Fruit fly (Drosophila melanogaster) whole organism, embryonic: ENCODE data around the gene CG5515.

Experiments
- Antp ChIP-seq: fragments of 200-800 bp; sonication (Bioruptor generic); optimal IDR thresholded peaks from 3 replicates; lab custom pipeline; 2016; ENCODE audit warnings: missing biosample characterization, missing genetic modification characterization
- BEAF-32 ChIP-seq: fragments of 200-800 bp; sonication (Bioruptor generic); optimal IDR thresholded peaks from 3 replicates; lab custom pipeline; 2017; ENCODE audit warnings: missing biosample characterization, missing genetic modification characterization, mild to moderate bottlenecking, moderate library complexity, missing genetic modification reagents
- CG10462 ChIP-seq: fragments of 200-800 bp; sonication (Bioruptor generic); optimal IDR thresholded peaks from 2 replicates; lab custom pipeline; 2016; ENCODE audit warnings: missing biosample characterization, missing genetic modification characterization
- CG11247 ChIP-seq: fragments of 200-800 bp; sonication (Bioruptor generic); IDR thresholded peaks from 2 replicates; pipeline ENCODE4 v1.3.6; 2022; ENCODE audit warnings: missing biosample characterization, missing genetic modification characterization
- CG1233 ChIP-seq: fragments of 200-800 bp; sonication (Bioruptor generic); optimal IDR thresholded peaks from 4 replicates; lab custom pipeline; 2018; ENCODE audit warnings: missing biosample characterization, mild to moderate bottlenecking, missing genetic modification characterization
- CG16813 ChIP-seq: fragments of 200-800 bp; sonication (Bioruptor generic); IDR thresholded peaks from 3 replicates; pipeline ENCODE4 v1.3.6; 2022; ENCODE audit warnings: missing biosample characterization, missing genetic modification characterization; ENCODE audit not compliant: partially characterized antibody
- CG30020 ChIP-seq: fragments of 200-800 bp; optimal IDR thresholded peaks from 2 replicates; lab custom pipeline; 2019; ENCODE audit warnings: missing biosample characterization, mild to moderate bottlenecking, missing genetic modification characterization, moderate library complexity
- CG31441 ChIP-seq: fragments of 200-800 bp; sonication (Bioruptor generic); IDR thresholded peaks from 2 replicates; pipeline ENCODE4 v1.3.6; 2022; ENCODE audit warnings: missing biosample characterization, missing genetic modification characterization
- CG4617 ChIP-seq: fragments of 200-800 bp; sonication (Bioruptor generic); optimal IDR thresholded peaks from 3 replicates; lab custom pipeline; 2016; ENCODE audit warnings: missing biosample characterization, missing genetic modification characterization, borderline replicate concordance
- CG4730 ChIP-seq: fragments of 200-800 bp; sonication (Bioruptor generic); IDR thresholded peaks from 2 replicates; pipeline ENCODE4 v1.3.6; 2022; ENCODE audit warnings: missing biosample characterization, missing genetic modification characterization
- CG5245 ChIP-seq: fragments of 200-800 bp; sonication (Bioruptor generic); optimal IDR thresholded peaks from 3 replicates; lab custom pipeline; 2016; ENCODE audit warnings: missing biosample characterization, missing genetic modification characterization
- CG7556 ChIP-seq: fragments of 200-800 bp; sonication (Bioruptor generic); optimal IDR thresholded peaks from 2 replicates; lab custom pipeline; 2017; ENCODE audit warnings: missing biosample characterization, mild to moderate bottlenecking, missing genetic modification characterization
- CG8290 ChIP-seq, 3 experiments: fragments of 200-800 bp; sonication (Bioruptor generic); optimal IDR thresholded peaks; 2 replicates each; lab custom pipeline; 2016 to 2019; ENCODE audit warnings: missing biosample characterization in 3 of 3, missing genetic modification characterization in 3 of 3, mild to moderate bottlenecking in 2 of 3, moderate library complexity in 1 of 3
- CG8924 ChIP-seq: fragments of 200-800 bp; optimal IDR thresholded peaks from 3 replicates; lab custom pipeline; 2019; ENCODE audit warnings: missing biosample characterization, mild to moderate bottlenecking, missing genetic modification characterization, moderate library complexity
- CHES-1-like ChIP-seq: fragments of 200-800 bp; sonication (Bioruptor generic); optimal IDR thresholded peaks from 2 replicates; lab custom pipeline; 2016; ENCODE audit warnings: missing biosample characterization, missing genetic modification characterization
- Camta ChIP-seq: fragments of 200-800 bp; sonication (Bioruptor generic); optimal IDR thresholded peaks from 2 replicates; lab custom pipeline; 2016; ENCODE audit warnings: missing biosample characterization, missing genetic modification characterization
- Dad ChIP-seq: fragments of 200-800 bp; sonication (Bioruptor generic); optimal IDR thresholded peaks from 3 replicates; lab custom pipeline; 2016; ENCODE audit warnings: missing biosample characterization, missing genetic modification characterization
- E2f2 ChIP-seq: fragments of 200-800 bp; sonication (Bioruptor generic); IDR thresholded peaks from 2 replicates; pipeline ENCODE4 v1.3.6; 2022; ENCODE audit warnings: missing biosample characterization, missing genetic modification characterization
- GATAe ChIP-seq: fragments of 200-800 bp; sonication (Bioruptor generic); conservative IDR thresholded peaks from 2 replicates; pipeline ENCODE4 v1.3.6; 2022; ENCODE audit warnings: missing biosample characterization, missing genetic modification characterization
- Gsc ChIP-seq: fragments of 200-800 bp; sonication (Bioruptor generic); IDR thresholded peaks from 2 replicates; pipeline ENCODE4 v1.3.6; 2022; ENCODE audit warnings: missing biosample characterization, missing genetic modification characterization
- Hmr ChIP-seq: fragments of 200-800 bp; sonication (Bioruptor generic); optimal IDR thresholded peaks from 3 replicates; lab custom pipeline; 2017; ENCODE audit warnings: mild to moderate bottlenecking, missing biosample characterization, missing genetic modification reagents, missing genetic modification characterization
- Hmx ChIP-seq: fragments of 200-800 bp; sonication (Bioruptor generic); optimal IDR thresholded peaks from 2 replicates; lab custom pipeline; 2016; ENCODE audit warnings: missing biosample characterization, missing genetic modification characterization
- Mrtf ChIP-seq: fragments of 200-800 bp; sonication (Bioruptor generic); IDR thresholded peaks from 3 replicates; pipeline ENCODE4 v1.3.6; 2022; ENCODE audit warnings: missing biosample characterization, missing genetic modification characterization
- Oaz ChIP-seq: fragments of 200-800 bp; sonication (Bioruptor generic); IDR thresholded peaks from 2 replicates; pipeline ENCODE4 v1.3.6; 2022; ENCODE audit warnings: missing biosample characterization, missing genetic modification characterization
- Ravus ChIP-seq: fragments of 200-800 bp; sonication (Bioruptor generic); IDR thresholded peaks from 2 replicates; pipeline ENCODE4 v1.3.6; 2022; ENCODE audit warnings: missing biosample characterization, missing genetic modification characterization
- Sin3A ChIP-seq: fragments of >200 bp; optimal IDR thresholded peaks from 2 replicates; lab custom pipeline; 2018
- Six4 ChIP-seq: fragments of 200-800 bp; sonication (Bioruptor generic); optimal IDR thresholded peaks from 2 replicates; lab custom pipeline; 2016; ENCODE audit warnings: missing biosample characterization, missing genetic modification characterization
- Sry-δ ChIP-seq: fragments of 200-800 bp; sonication (Bioruptor generic); optimal IDR thresholded peaks from 2 replicates; lab custom pipeline; 2016; ENCODE audit warnings: missing biosample characterization, missing genetic modification characterization
- Trl ChIP-seq, 3 experiments: fragments of >200 bp in 2 of 3; fragments of 200-800 bp in 1 of 3; sonication (Bioruptor generic) in 1 of 3; optimal IDR thresholded peaks; 2 replicates in 1 of 3; 3 replicates in 2 of 3; lab custom pipeline; 2016 to 2017; ENCODE audit warnings: missing biosample characterization in 1 of 3, missing genetic modification characterization in 1 of 3
- btn ChIP-seq: fragments of 200-800 bp; sonication (Bioruptor generic); optimal IDR thresholded peaks from 2 replicates; lab custom pipeline; 2016; ENCODE audit warnings: missing biosample characterization, missing genetic modification characterization
- cato ChIP-seq: fragments of 200-800 bp; sonication (Bioruptor generic); optimal IDR thresholded peaks from 2 replicates; lab custom pipeline; 2016; ENCODE audit warnings: missing biosample characterization, missing genetic modification characterization, borderline replicate concordance
- dmrt99B ChIP-seq: fragments of 200-800 bp; sonication (Bioruptor generic); optimal IDR thresholded peaks from 2 replicates; lab custom pipeline; 2018; ENCODE audit warnings: missing biosample characterization, mild to moderate bottlenecking, missing genetic modification characterization, moderate library complexity
- eyg ChIP-seq: fragments of 200-800 bp; sonication (Bioruptor generic); optimal IDR thresholded peaks from 3 replicates; lab custom pipeline; 2016; ENCODE audit warnings: missing biosample characterization, missing genetic modification characterization
- ftz-f1 ChIP-seq: fragments of 200-800 bp; sonication (Bioruptor generic); optimal IDR thresholded peaks from 2 replicates; lab custom pipeline; 2016; ENCODE audit warnings: missing biosample characterization, missing genetic modification characterization
- jumu ChIP-seq: fragments of 200-800 bp; sonication (Bioruptor generic); optimal IDR thresholded peaks from 3 replicates; lab custom pipeline; 2016; ENCODE audit warnings: missing biosample characterization, missing genetic modification characterization
- lmd ChIP-seq: fragments of 200-800 bp; sonication (Bioruptor generic); IDR thresholded peaks from 2 replicates; pipeline ENCODE4 v1.3.6; 2022; ENCODE audit warnings: missing biosample characterization, missing genetic modification characterization
- prd ChIP-seq, 3 experiments: fragments of >200 bp in 2 of 3; fragments of 200-800 bp in 1 of 3; sonication (Bioruptor generic) in 1 of 3; optimal IDR thresholded peaks in 2 of 3; IDR thresholded peaks in 1 of 3; 2 replicates in 2 of 3; 3 replicates in 1 of 3; pipeline versions ENCODE4 v1.3.6 to Lab custom; 2017 to 2022; ENCODE audit warnings: missing biosample characterization in 1 of 3, missing genetic modification characterization in 1 of 3
- repo ChIP-seq: fragments of 200-800 bp; sonication (Bioruptor generic); optimal IDR thresholded peaks from 2 replicates; lab custom pipeline; 2016; ENCODE audit warnings: missing biosample characterization, missing genetic modification characterization
- scrt ChIP-seq: fragments of 200-800 bp; sonication (Bioruptor generic); optimal IDR thresholded peaks from 2 replicates; lab custom pipeline; 2018; ENCODE audit warnings: missing biosample characterization, mild to moderate bottlenecking, missing genetic modification characterization, moderate library complexity
- sens ChIP-seq: fragments of 200-800 bp; sonication (Bioruptor generic); peaks from one replicate; lab custom pipeline; 2016; ENCODE audit warnings: missing biosample characterization, missing genetic modification characterization
- sim ChIP-seq: fragments of 200-800 bp; sonication (Bioruptor generic); IDR thresholded peaks from 2 replicates; pipeline ENCODE4 v1.3.6; 2022; ENCODE audit warnings: missing biosample characterization, missing genetic modification characterization
- sqz ChIP-seq: fragments of 200-800 bp; sonication (Bioruptor generic); optimal IDR thresholded peaks from 3 replicates; lab custom pipeline; 2018; ENCODE audit warnings: missing biosample characterization, mild to moderate bottlenecking, missing genetic modification characterization
- sug ChIP-seq: fragments of 200-800 bp; optimal IDR thresholded peaks from 2 replicates; lab custom pipeline; 2019; ENCODE audit warnings: missing biosample characterization, mild to moderate bottlenecking, missing genetic modification characterization, moderate library complexity
- trh ChIP-seq: fragments of 200-800 bp; sonication (Bioruptor generic); optimal IDR thresholded peaks from 2 replicates; lab custom pipeline; 2016; ENCODE audit warnings: missing biosample characterization, missing genetic modification characterization
- tup ChIP-seq: fragments of 200-800 bp; sonication (Bioruptor generic); optimal IDR thresholded peaks from 2 replicates; lab custom pipeline; 2016; ENCODE audit warnings: missing biosample characterization, mild to moderate bottlenecking, missing genetic modification characterization, moderate library complexity
- tx ChIP-seq: fragments of 200-800 bp; sonication (Bioruptor generic); optimal IDR thresholded peaks from 2 replicates; lab custom pipeline; 2016; ENCODE audit warnings: missing biosample characterization, missing genetic modification characterization
- vfl ChIP-seq: fragments of 200-800 bp; sonication (Bioruptor generic); optimal IDR thresholded peaks from 2 replicates; lab custom pipeline; 2016; ENCODE audit warnings: missing biosample characterization, missing genetic modification characterization
- wdn ChIP-seq: fragments of 200-800 bp; sonication (Bioruptor generic); IDR thresholded peaks from 2 replicates; pipeline ENCODE4 v1.3.6; 2022; ENCODE audit warnings: missing biosample characterization, missing genetic modification characterization
- yki ChIP-seq: fragments of >200 bp; optimal IDR thresholded peaks from 3 replicates; lab custom pipeline; 2018
- zf30C ChIP-seq: fragments of 200-800 bp; sonication (Bioruptor generic); optimal IDR thresholded peaks from 3 replicates; lab custom pipeline; 2018; ENCODE audit warnings: missing biosample characterization, mild to moderate bottlenecking, missing genetic modification characterization

Gene CG5515

dm6 chr3R:24161173-24161811, 27.4 kb downstream of the CG5515 start, which contains the start of the genes Myo95E and TBC1d7 (continued):
- peak; percentile 5 for TF ChIP-seq Sin3A (lab: Kevin White, UChicago)
- peak; percentile 96 for TF ChIP-seq lmd (GFP tag; lab: Robert Waterston, UW)
- peak; percentile 61 for TF ChIP-seq vfl (GFP tag; lab: Kevin White, UChicago)
- peak; percentile 75 for TF ChIP-seq CG30020 (tag; lab: Kevin White, UChicago)
- peak; percentile 76 for TF ChIP-seq Six4 (GFP tag; lab: Kevin White, UChicago)
- peak; percentile 12 for TF ChIP-seq Camta (GFP tag; lab: Kevin White, UChicago)
- TF ChIP-seq scrt = peak; percentile 68
- peak; percentile 88 for TF ChIP-seq Hmr (GFP tag; lab: Kevin White, UChicago)
- TF ChIP-seq CG11247 (GFP tag; lab: Robert Waterston, UW) = peak; percentile 86
- peak; percentile 60 for TF ChIP-seq cato (GFP tag; lab: Kevin White, UChicago)
- peak; percentile 52 for TF ChIP-seq tup
- TF ChIP-seq E2f2 (GFP tag; lab: Robert Waterston, UW) = peak; percentile 71
- TF ChIP-seq jumu = no peak
- TF ChIP-seq Hmx (GFP tag; lab: Kevin White, UChicago) = no peak
- TF ChIP-seq prd (optimal IDR thresholded peaks at IDR 0.05; lab: Kevin White, UChicago) = no peak
- TF ChIP-seq prd (GFP tag; IDR thresholded peaks at IDR 0.05; lab: Robert Waterston, UW) = peak; percentile 96
- TF ChIP-seq Antp (GFP tag; lab: Kevin White, UChicago) = peak; percentile 27
- TF ChIP-seq sens = peak; percentile 88
- TF ChIP-seq GATAe (GFP tag; lab: Robert Waterston, UW) = peak; percentile 47; the same call in 1 of the 2 replicates
- TF ChIP-seq CG8290 (GFP tag; optimal IDR thresholded peaks at IDR 0.05; lab: Kevin White, UChicago) = no peak
- TF ChIP-seq CG8290 (tag; optimal IDR thresholded peaks at IDR 0.05; lab: Kevin White, UChicago) = no peak
- peak; percentile 84 for TF ChIP-seq CG7556 (GFP tag; lab: Kevin White, UChicago)
- TF ChIP-seq eyg = no peak
- peak; percentile 73; the same call in 2 of the 3 replicates for TF ChIP-seq Mrtf (GFP tag; lab: Robert Waterston, UW)
- peak; percentile 75 for TF ChIP-seq CG16813 (GFP tag; lab: Robert Waterston, UW)
- peak; percentile 76 for TF ChIP-seq CG4617
- TF ChIP-seq wdn (GFP tag; lab: Robert Waterston, UW) = peak; percentile 83
- TF ChIP-seq Oaz (GFP tag; lab: Robert Waterston, UW) = peak; percentile 93
- TF ChIP-seq CG4730 (GFP tag; lab: Robert Waterston, UW) = peak; percentile 93
- peak; percentile 86 for TF ChIP-seq sug (tag; lab: Kevin White, UChicago)
- TF ChIP-seq CHES-1-like (GFP tag; lab: Kevin White, UChicago) = peak; percentile 48
- TF ChIP-seq ftz-f1 = no peak
- TF ChIP-seq sim (GFP tag; lab: Robert Waterston, UW) = 0 out of 2 replicates have a peak, but pooled peaks have one; percentile 72
- TF ChIP-seq yki = no peak
- TF ChIP-seq Sry-δ (GFP tag; lab: Kevin White, UChicago) = peak; percentile 80
- peak; percentile 71 for TF ChIP-seq trh (GFP tag; lab: Kevin White, UChicago)
- peak; percentile 71 for TF ChIP-seq CG5245
- no peak for TF ChIP-seq dmrt99B (tag; lab: Kevin White, UChicago)
- TF ChIP-seq CG31441 (GFP tag; lab: Robert Waterston, UW) = no peak
- peak; percentile 77 for TF ChIP-seq BEAF-32 (GFP tag; lab: Kevin White, UChicago)
- peak; percentile 7 for TF ChIP-seq tx (GFP tag; lab: Kevin White, UChicago)
- TF ChIP-seq CG10462 (GFP tag; lab: Kevin White, UChicago) = peak; percentile 40
- peak; percentile 22 for TF ChIP-seq repo (GFP tag; lab: Kevin White, UChicago)
- TF ChIP-seq CG8924 = peak; percentile 91
- peak; percentile 81 for TF ChIP-seq CG1233
- no peak for TF ChIP-seq btn (GFP tag; lab: Kevin White, UChicago)
- TF ChIP-seq Trl (optimal IDR thresholded peaks at IDR 0.05; lab: Kevin White, UChicago) = no peak
- peak; percentile 46 for TF ChIP-seq Trl (GFP tag; optimal IDR thresholded peaks at IDR 0.05; lab: Kevin White, UChicago)
- TF ChIP-seq sqz (GFP tag; lab: Kevin White, UChicago) = no peak
- no peak for TF ChIP-seq zf30C (GFP tag; lab: Kevin White, UChicago)
- TF ChIP-seq Gsc (GFP tag; lab: Robert Waterston, UW) = peak; percentile 69; the same call in 1 of the 2 replicates
- TF ChIP-seq Ravus (GFP tag; lab: Robert Waterston, UW) = peak; percentile 74
- TF ChIP-seq Dad = no peak
